Worm (Caenorhabditis elegans): ENCODE results near the gene csr-1.

DNA sequence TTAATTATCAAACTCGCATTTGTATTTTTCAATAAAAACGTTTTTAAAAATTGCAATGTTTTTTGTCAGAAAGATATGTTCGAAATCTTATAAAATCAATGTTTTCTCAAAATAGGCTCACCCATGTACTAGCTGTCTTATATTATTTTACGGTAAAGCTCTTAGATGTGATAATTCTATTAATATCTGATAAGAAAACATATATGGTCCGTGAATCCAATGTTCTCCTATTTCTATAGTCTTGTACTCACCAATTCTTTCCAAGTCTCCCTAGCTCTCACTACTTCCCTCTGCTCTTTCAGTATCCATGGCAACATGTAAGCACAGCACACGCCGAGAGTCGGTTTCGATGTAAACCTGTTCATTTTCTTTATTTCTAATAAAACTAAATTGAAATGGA lies 23.3 kb upstream of the csr-1 start, which contains the start of gene bbs-2:
- TF ChIP-seq hmg-11 (tag; optimal IDR thresholded peaks at IDR 0.05) (no peak), nhr-11 (tag; optimal IDR thresholded peaks at IDR 0.05) (no peak), R02D3.7 (tag; optimal IDR thresholded peaks at IDR 0.05) (no peak), unc-62 (GFP tag; optimal IDR thresholded peaks at IDR 0.05) (no peak), nhr-12 (tag; optimal IDR thresholded peaks at IDR 0.05) (no peak)
